Worm (Caenorhabditis elegans) whole organism, L4 larva: ENCODE results near the gene ZK1127.5.
A peak's percentile ranks its signal among the peaks of the same experiment; 100 is the strongest.

Experiments
- D1046.2 ChIP-seq: fragments of 200-800 bp; sonication (Bioruptor generic); IDR thresholded peaks from 2 replicates; pipeline ENCODE4 v1.3.6; 2022; ENCODE audit warnings: missing genetic modification characterization, missing compliant biosample characterization
- F44E2.7 ChIP-seq: fragments of 200-800 bp; sonication (Bioruptor generic); IDR thresholded peaks from 2 replicates; pipeline ENCODE4 v2.1.2; 2022; ENCODE audit warnings: missing genetic modification characterization, missing compliant biosample characterization
- F49E8.2 ChIP-seq: sonication (generic microtip); optimal IDR thresholded peaks from 2 replicates; lab custom pipeline; 2016; ENCODE audit warnings: missing compliant biosample characterization, mild to moderate bottlenecking, missing genetic modification characterization, borderline replicate concordance
- T20F7.1 ChIP-seq: fragments of 200-800 bp; sonication (Bioruptor generic); optimal IDR thresholded peaks from 2 replicates; lab custom pipeline; 2018; ENCODE audit warnings: mild to moderate bottlenecking, missing genetic modification characterization, missing compliant biosample characterization
- Y105C5A.15 ChIP-seq: fragments of 200-800 bp; sonication (Bioruptor generic); IDR thresholded peaks from 2 replicates; pipeline ENCODE4 v1.3.6; 2022; ENCODE audit warnings: missing genetic modification characterization, missing compliant biosample characterization
- ZK337.2 ChIP-seq: fragments of 200-800 bp; sonication (Bioruptor generic); IDR thresholded peaks from 2 replicates; pipeline ENCODE4 v1.3.6; 2022; ENCODE audit warnings: missing genetic modification reagents, missing genetic modification characterization, missing compliant biosample characterization
- ZK546.5 ChIP-seq, 2 experiments: sonication (generic microtip); optimal IDR thresholded peaks; 2 replicates each; lab custom pipeline; 2017; ENCODE audit warnings: missing biosample characterization in 2 of 2, missing genetic modification characterization in 2 of 2
- aha-1 ChIP-seq: fragments of 150-350 bp; peaks from one replicate; lab custom pipeline; 2014; ENCODE audit warnings: missing biosample characterization, missing genetic modification characterization
- aly-2 ChIP-seq: sonication (generic microtip); optimal IDR thresholded peaks from 2 replicates; lab custom pipeline; 2018; ENCODE audit warnings: missing biosample characterization, missing genetic modification characterization
- attf-4 ChIP-seq: sonication (generic microtip); optimal IDR thresholded peaks from 3 replicates; lab custom pipeline; 2017; ENCODE audit warnings: missing biosample characterization, missing genetic modification characterization
- ceh-82 ChIP-seq: sonication (generic microtip); optimal IDR thresholded peaks from 2 replicates; lab custom pipeline; 2017; ENCODE audit warnings: missing biosample characterization, missing genetic modification characterization
- ctbp-1 ChIP-seq: fragments of 200-800 bp; sonication (Bioruptor generic); IDR thresholded peaks from 2 replicates; pipeline ENCODE4 v1.3.6; 2022; ENCODE audit warnings: missing genetic modification reagents, missing genetic modification characterization, missing compliant biosample characterization
- daf-19 ChIP-seq: fragments of 200-800 bp; sonication (Bioruptor generic); conservative IDR thresholded peaks from 2 replicates; pipeline ENCODE4 v1.3.6; 2022; ENCODE audit warnings: missing genetic modification characterization, missing compliant biosample characterization
- dmd-6 ChIP-seq: fragments of 200-800 bp; sonication (Bioruptor generic); IDR thresholded peaks from 2 replicates; pipeline ENCODE4 v1.3.6; 2022; ENCODE audit warnings: missing genetic modification reagents, missing genetic modification characterization, missing compliant biosample characterization
- dmd-8 ChIP-seq: fragments of 200-800 bp; sonication (Bioruptor generic); IDR thresholded peaks from 2 replicates; pipeline ENCODE4 v1.3.6; 2022; ENCODE audit warnings: missing genetic modification characterization, missing compliant biosample characterization
- dpl-1 ChIP-seq: fragments of 150-350 bp; optimal IDR thresholded peaks from 2 replicates; lab custom pipeline; 2014; ENCODE audit warnings: missing biosample characterization, missing genetic modification reagents, missing genetic modification characterization
- duxl-1 ChIP-seq: sonication (generic microtip); optimal IDR thresholded peaks from 2 replicates; lab custom pipeline; 2016; ENCODE audit warnings: mild to moderate bottlenecking, missing genetic modification characterization, moderate library complexity, missing compliant biosample characterization; ENCODE audit not compliant: poor library complexity
- dve-1 ChIP-seq: sonication (generic microtip); optimal IDR thresholded peaks from 2 replicates; lab custom pipeline; 2017; ENCODE audit warnings: antibody characterized with exemption, mild to moderate bottlenecking, missing genetic modification characterization, missing compliant biosample characterization; ENCODE audit not compliant: insufficient read depth
- fkh-10 ChIP-seq: fragments of 150-350 bp; optimal IDR thresholded peaks from 2 replicates; lab custom pipeline; 2014; ENCODE audit warnings: missing biosample characterization, missing genetic modification reagents, missing genetic modification characterization
- fos-1 ChIP-seq: fragments of 150-350 bp; optimal IDR thresholded peaks from 2 replicates; lab custom pipeline; 2014; ENCODE audit warnings: missing biosample characterization, missing genetic modification characterization
- hif-1 ChIP-seq, 2 experiments: sonication (generic microtip); optimal IDR thresholded peaks; 2 replicates each; lab custom pipeline; 2016 to 2017; ENCODE audit warnings: missing compliant biosample characterization in 2 of 2, missing genetic modification characterization in 2 of 2, missing genetic modification reagents in 2 of 2, missing genotype in 2 of 2, mild to moderate bottlenecking in 1 of 2
- hlh-11 ChIP-seq: fragments of 200-800 bp; sonication (Bioruptor generic); optimal IDR thresholded peaks from 2 replicates; lab custom pipeline; 2018; ENCODE audit warnings: mild to moderate bottlenecking, missing genetic modification characterization, missing compliant biosample characterization
- hlh-30 ChIP-seq: sonication (generic microtip); optimal IDR thresholded peaks from 2 replicates; lab custom pipeline; 2017; ENCODE audit warnings: antibody characterized with exemption, mild to moderate bottlenecking, missing genetic modification characterization, missing compliant biosample characterization; ENCODE audit not compliant: insufficient read depth
- hmg-1.1 ChIP-seq: fragments of 200-800 bp; sonication (Bioruptor generic); IDR thresholded peaks from 2 replicates; pipeline ENCODE4 v1.3.6; 2022; ENCODE audit warnings: missing genetic modification reagents, missing genetic modification characterization, missing compliant biosample characterization
- jun-1 ChIP-seq: fragments of 150-350 bp; optimal IDR thresholded peaks from 2 replicates; lab custom pipeline; 2014; ENCODE audit warnings: missing biosample characterization, missing genetic modification reagents, missing genetic modification characterization
- lin-1 ChIP-seq: fragments of 200-800 bp; sonication (Bioruptor generic); IDR thresholded peaks from 2 replicates; pipeline ENCODE4 v1.3.6; 2022; ENCODE audit warnings: missing genetic modification reagents, missing genetic modification characterization, missing compliant biosample characterization
- lin-13 ChIP-seq: fragments of 150-350 bp; optimal IDR thresholded peaks from 2 replicates; lab custom pipeline; 2014; ENCODE audit warnings: missing biosample characterization, missing genetic modification reagents, missing genetic modification characterization
- mdl-1 ChIP-seq, 2 experiments: fragments of 150-350 bp in 1 of 2; sonication (generic microtip) in 1 of 2; optimal IDR thresholded peaks; 2 replicates each; lab custom pipeline; 2014 to 2017; ENCODE audit warnings: missing biosample characterization in 2 of 2, missing genetic modification characterization in 2 of 2
- mep-1 ChIP-seq: fragments of 150-350 bp; sonication (generic microtip); optimal IDR thresholded peaks from 3 replicates; lab custom pipeline; 2014; ENCODE audit warnings: missing biosample characterization, missing genetic modification characterization
- mxl-3 ChIP-seq: fragments of 200-800 bp; sonication (Bioruptor generic); optimal IDR thresholded peaks from 2 replicates; lab custom pipeline; 2018; ENCODE audit warnings: mild to moderate bottlenecking, missing genetic modification characterization, missing compliant biosample characterization
- nhr-10 ChIP-seq: fragments of 150-350 bp; optimal IDR thresholded peaks from 2 replicates; lab custom pipeline; 2014; ENCODE audit warnings: missing biosample characterization, missing genetic modification characterization
- nhr-25 ChIP-seq: sonication (generic microtip); optimal IDR thresholded peaks from 2 replicates; lab custom pipeline; 2017; ENCODE audit warnings: missing genetic modification characterization, mild to moderate bottlenecking, missing compliant biosample characterization, antibody characterized with exemption, moderate library complexity, borderline replicate concordance; ENCODE audit not compliant: insufficient read depth
- nhr-28 ChIP-seq: fragments of 150-350 bp; optimal IDR thresholded peaks from 2 replicates; lab custom pipeline; 2014; ENCODE audit warnings: missing biosample characterization, missing genetic modification characterization
- nhr-42 ChIP-seq: fragments of 200-800 bp; sonication (Bioruptor generic); IDR thresholded peaks from 2 replicates; pipeline ENCODE4 v1.3.6; 2022; ENCODE audit warnings: missing genetic modification characterization, missing compliant biosample characterization
- nhr-48 ChIP-seq: sonication (generic microtip); optimal IDR thresholded peaks from 2 replicates; lab custom pipeline; 2016; ENCODE audit warnings: mild to moderate bottlenecking, missing genetic modification characterization, missing compliant biosample characterization
- nhr-76 ChIP-seq: fragments of 150-350 bp; optimal IDR thresholded peaks from 2 replicates; lab custom pipeline; 2014; ENCODE audit warnings: missing biosample characterization, missing genetic modification characterization
- nhr-77 ChIP-seq: fragments of 150-350 bp; optimal IDR thresholded peaks from 2 replicates; lab custom pipeline; 2014; ENCODE audit warnings: missing biosample characterization, missing genetic modification characterization
- php-3 ChIP-seq: fragments of 200-800 bp; sonication (Bioruptor generic); IDR thresholded peaks from 2 replicates; pipeline ENCODE4 v1.3.6; 2022; ENCODE audit warnings: missing genetic modification reagents, missing genetic modification characterization, missing compliant biosample characterization
- pqm-1 ChIP-seq: sonication (generic microtip); optimal IDR thresholded peaks from 2 replicates; lab custom pipeline; 2017; ENCODE audit warnings: missing biosample characterization, missing genetic modification characterization
- rbr-2 ChIP-seq: sonication (generic microtip); optimal IDR thresholded peaks from 2 replicates; lab custom pipeline; 2016; ENCODE audit warnings: missing genotype, missing genetic modification characterization, missing compliant biosample characterization
- skn-1 ChIP-seq: fragments of 150-350 bp; optimal IDR thresholded peaks from 2 replicates; lab custom pipeline; 2014; ENCODE audit warnings: missing biosample characterization, missing genetic modification characterization
- snpc-4 ChIP-seq: fragments of 150-350 bp; optimal IDR thresholded peaks from 2 replicates; lab custom pipeline; 2014; ENCODE audit warnings: missing biosample characterization, missing genetic modification characterization
- spr-1 ChIP-seq: sonication (generic microtip); optimal IDR thresholded peaks from 2 replicates; lab custom pipeline; 2016; ENCODE audit warnings: mild to moderate bottlenecking, missing genetic modification characterization, missing compliant biosample characterization
- spr-3 ChIP-seq: fragments of 200-800 bp; sonication (Bioruptor generic); optimal IDR thresholded peaks from 2 replicates; lab custom pipeline; 2018; ENCODE audit warnings: mild to moderate bottlenecking, missing genetic modification characterization, missing compliant biosample characterization
- unc-130 ChIP-seq: sonication (generic microtip); optimal IDR thresholded peaks from 2 replicates; lab custom pipeline; 2016; ENCODE audit warnings: missing genetic modification reagents, missing genetic modification characterization, missing compliant biosample characterization
- zfp-3 ChIP-seq: fragments of 200-800 bp; sonication (Bioruptor generic); conservative IDR thresholded peaks from 2 replicates; pipeline ENCODE4 v1.3.6; 2022; ENCODE audit warnings: missing genetic modification reagents, missing genetic modification characterization, missing compliant biosample characterization

Gene ZK1127.5

ce11 chrII:7002956-7003357 is 47.5 kb upstream of the ZK1127.5 start (continued):
- no peak for TF ChIP-seq hlh-11 (tag; lab: Kevin White, UChicago)
- TF ChIP-seq nhr-77, result no peak
- no peak for TF ChIP-seq skn-1 (tag; lab: Kevin White, UChicago)
- peak; percentile 49; the same call in 1 of the 2 replicates for TF ChIP-seq hmg-1.1 (GFP tag; lab: Robert Waterston, UW)
- TF ChIP-seq ZK337.2 (GFP tag; lab: Robert Waterston, UW), result no peak
- TF ChIP-seq spr-3 (GFP tag; lab: Kevin White, UChicago), result peak; percentile 73
- TF ChIP-seq fos-1 (tag; lab: Kevin White, UChicago), result no peak
- TF ChIP-seq aha-1 (tag; lab: Kevin White, UChicago), result no peak
- no peak for TF ChIP-seq nhr-25 (tag; lab: Kevin White, UChicago)
- no peak for TF ChIP-seq unc-130 (GFP tag; lab: Kevin White, UChicago)
- 0 out of 2 replicates have a peak, but pooled peaks have one; percentile 49 for TF ChIP-seq F44E2.7 (GFP tag; lab: Robert Waterston, UW)
- TF ChIP-seq F49E8.2 (tag; lab: Kevin White, UChicago), result peak; percentile 20
- TF ChIP-seq nhr-76 (tag; lab: Kevin White, UChicago), result no peak
- TF ChIP-seq Y105C5A.15, result no peak
- TF ChIP-seq hlh-30 (tag; lab: Kevin White, UChicago), result peak; percentile 30
- no peak for TF ChIP-seq attf-4
- no peak for TF ChIP-seq aly-2
- peak; percentile 64; the same call in 1 of the 2 replicates for TF ChIP-seq daf-19 (GFP tag; lab: Robert Waterston, UW)
- no peak for TF ChIP-seq ceh-82 (tag; lab: Kevin White, UChicago)
- TF ChIP-seq ZK546.5 (tag; optimal IDR thresholded peaks at IDR 0.05; lab: Kevin White, UChicago), result no peak
- TF ChIP-seq, all 104 proteins: peak for 40

ce11 chrII:7012592-7012991 is 37.9 kb upstream of the ZK1127.5 start, which contains the start of gene sqv-7:
Gene sqv-7, minus strand, starts transcription at chrII:7012692.
- no peak for TF ChIP-seq jun-1 (tag; lab: Kevin White, UChicago)
- TF ChIP-seq ZK546.5 (tag; optimal IDR thresholded peaks at IDR 0.05; lab: Kevin White, UChicago), result no peak
- no peak for TF ChIP-seq snpc-4 (tag; lab: Kevin White, UChicago)
- no peak for TF ChIP-seq D1046.2

- TF ChIP-seq T20F7.1 (GFP tag; lab: Kevin White, UChicago), result peak; percentile 70
- peak in 1 of 2 experiments; percentile 34 for TF ChIP-seq mdl-1 (tag; optimal IDR thresholded peaks at IDR 0.05; lab: Kevin White, UChicago)
- TF ChIP-seq nhr-42 (GFP tag; lab: Robert Waterston, UW), result no peak
- no peak for TF ChIP-seq duxl-1 (tag; lab: Kevin White, UChicago)
- TF ChIP-seq ctbp-1 (GFP tag; lab: Robert Waterston, UW), result no peak
- peak; percentile 70 for TF ChIP-seq rbr-2 (tag; lab: Kevin White, UChicago)
- no peak for TF ChIP-seq nhr-10 (tag; lab: Kevin White, UChicago)
- peak; percentile 58; the same call in 1 of the 2 replicates for TF ChIP-seq dmd-6 (GFP tag; lab: Robert Waterston, UW)
- TF ChIP-seq lin-13 (GFP tag; lab: Kevin White, UChicago), result peak; percentile 6
- peak; percentile 5 for TF ChIP-seq nhr-48 (tag; lab: Kevin White, UChicago)
- peak; percentile 19 for TF ChIP-seq mxl-3 (GFP tag; lab: Kevin White, UChicago)
- TF ChIP-seq mep-1 (tag; lab: Kevin White, UChicago), result peak; percentile 73
- TF ChIP-seq jun-1 (tag; lab: Kevin White, UChicago), result no peak
- peak; percentile 73 for TF ChIP-seq hlh-11 (tag; lab: Kevin White, UChicago)
- TF ChIP-seq spr-1 (tag; lab: Kevin White, UChicago), result peak; percentile 8
- 0 out of 2 replicates have a peak, but pooled peaks have one; percentile 16 for TF ChIP-seq lin-1 (GFP tag; lab: Robert Waterston, UW)
- peak; percentile 53 for TF ChIP-seq fkh-10 (GFP tag; lab: Kevin White, UChicago)
- peak in 1 of 2 experiments; percentile 41 for TF ChIP-seq hif-1 (tag; optimal IDR thresholded peaks at IDR 0.05; lab: Kevin White, UChicago)
- peak; percentile 55 for TF ChIP-seq dve-1 (tag; lab: Kevin White, UChicago)
- peak; percentile 50 for TF ChIP-seq nhr-28 (tag; lab: Kevin White, UChicago)
- TF ChIP-seq snpc-4 (tag; lab: Kevin White, UChicago), result no peak
- no peak for TF ChIP-seq attf-4
- TF ChIP-seq dmd-8 (GFP tag; lab: Robert Waterston, UW), result no peak
- peak; percentile 62 for TF ChIP-seq aha-1 (tag; lab: Kevin White, UChicago)
- TF ChIP-seq dpl-1 (GFP tag; lab: Kevin White, UChicago), result peak; percentile 66
- peak; percentile 68 for TF ChIP-seq pqm-1 (tag; lab: Kevin White, UChicago)
- no peak for TF ChIP-seq zfp-3 (GFP tag; lab: Robert Waterston, UW)
- no peak for TF ChIP-seq fos-1 (tag; lab: Kevin White, UChicago)
- peak; percentile 74 for TF ChIP-seq hlh-30 (tag; lab: Kevin White, UChicago)
- peak; percentile 38; the same call in 1 of the 2 replicates for TF ChIP-seq php-3 (GFP tag; lab: Robert Waterston, UW)
These were observed 28.0 kb upstream of the ZK1127.5 start, which contains the start of the genes lst-6 and lst-5 for ce11 chrII:7022370-7023001. Gene lst-6, minus strand, starts transcription at chrII:7022509. Gene lst-5, plus strand, starts transcription at chrII:7022913.
